Worm (Caenorhabditis elegans) whole organism, L4 larva: Measurements from ENCODE around the gene hsp-43.

Experiments
- D1046.2 ChIP-seq: fragments of 200-800 bp; sonication (Bioruptor generic); IDR thresholded peaks from 2 replicates; pipeline ENCODE4 v1.3.6; 2022; ENCODE audit warnings: missing genetic modification characterization, missing compliant biosample characterization
- F10B5.3 ChIP-seq: sonication (generic microtip); optimal IDR thresholded peaks from 2 replicates; lab custom pipeline; 2016; ENCODE audit warnings: mild to moderate bottlenecking, missing genetic modification characterization, missing compliant biosample characterization
- F49E8.2 ChIP-seq: sonication (generic microtip); optimal IDR thresholded peaks from 2 replicates; lab custom pipeline; 2016; ENCODE audit warnings: missing compliant biosample characterization, mild to moderate bottlenecking, missing genetic modification characterization, borderline replicate concordance
- T20F7.1 ChIP-seq: fragments of 200-800 bp; sonication (Bioruptor generic); optimal IDR thresholded peaks from 2 replicates; lab custom pipeline; 2018; ENCODE audit warnings: mild to moderate bottlenecking, missing genetic modification characterization, missing compliant biosample characterization
- Y105C5A.15 ChIP-seq: fragments of 200-800 bp; sonication (Bioruptor generic); IDR thresholded peaks from 2 replicates; pipeline ENCODE4 v1.3.6; 2022; ENCODE audit warnings: missing genetic modification characterization, missing compliant biosample characterization
- Y5F2A.4 ChIP-seq: fragments of 200-800 bp; sonication (Bioruptor generic); optimal IDR thresholded peaks from 2 replicates; lab custom pipeline; 2018; ENCODE audit warnings: mild to moderate bottlenecking, missing genetic modification characterization, missing compliant biosample characterization
- Y75B8A.6 ChIP-seq: fragments of 200-800 bp; sonication (Bioruptor generic); IDR thresholded peaks from 2 replicates; pipeline ENCODE4 v1.3.6; 2022; ENCODE audit warnings: missing genetic modification reagents, missing genetic modification characterization, missing compliant biosample characterization
- ZK337.2 ChIP-seq: fragments of 200-800 bp; sonication (Bioruptor generic); IDR thresholded peaks from 2 replicates; pipeline ENCODE4 v1.3.6; 2022; ENCODE audit warnings: missing genetic modification reagents, missing genetic modification characterization, missing compliant biosample characterization
- ama-1 ChIP-seq: fragments of 150-350 bp; optimal IDR thresholded peaks from 2 replicates; lab custom pipeline; 2014; ENCODE audit warnings: inconsistent platforms, mixed read lengths
- arid-1 ChIP-seq: fragments of 200-800 bp; sonication (Bioruptor generic); conservative IDR thresholded peaks from 2 replicates; pipeline ENCODE4 v1.3.6; 2022; ENCODE audit warnings: missing genetic modification reagents, missing genetic modification characterization, missing compliant biosample characterization
- attf-4 ChIP-seq: sonication (generic microtip); optimal IDR thresholded peaks from 3 replicates; lab custom pipeline; 2017; ENCODE audit warnings: missing biosample characterization, missing genetic modification characterization
- ceh-20 ChIP-seq: fragments of 200-800 bp; sonication (Bioruptor generic); IDR thresholded peaks from 2 replicates; pipeline ENCODE4 v1.3.6; 2022; ENCODE audit warnings: missing genetic modification reagents, missing genetic modification characterization, missing compliant biosample characterization
- ces-1 ChIP-seq: fragments of 150-350 bp; sonication (generic microtip); optimal IDR thresholded peaks from 4 replicates; lab custom pipeline; 2014; ENCODE audit warnings: missing biosample characterization, missing genetic modification reagents, missing genetic modification characterization
- daf-12 ChIP-seq: fragments of 150-350 bp; optimal IDR thresholded peaks from 2 replicates; lab custom pipeline; 2014; ENCODE audit warnings: missing biosample characterization, missing genetic modification reagents, missing genetic modification characterization
- daf-16 ChIP-seq, 3 experiments: sonication (generic microtip); optimal IDR thresholded peaks; 2 replicates each; lab custom pipeline; 2016 to 2017; ENCODE audit warnings: missing genetic modification characterization in 3 of 3, missing genetic modification reagents in 3 of 3, mild to moderate bottlenecking in 2 of 3, missing compliant biosample characterization in 2 of 3, missing biosample characterization in 1 of 3, moderate library complexity in 1 of 3
- daf-19 ChIP-seq: fragments of 200-800 bp; sonication (Bioruptor generic); conservative IDR thresholded peaks from 2 replicates; pipeline ENCODE4 v1.3.6; 2022; ENCODE audit warnings: missing genetic modification characterization, missing compliant biosample characterization
- daf-8 ChIP-seq: fragments of 200-800 bp; sonication (Bioruptor generic); IDR thresholded peaks from 2 replicates; pipeline ENCODE4 v1.3.6; 2022; ENCODE audit warnings: missing genetic modification characterization, missing compliant biosample characterization
- dmd-9 ChIP-seq: fragments of 200-800 bp; sonication (Bioruptor generic); IDR thresholded peaks from 2 replicates; pipeline ENCODE4 v1.3.6; 2022; ENCODE audit warnings: missing genetic modification reagents, missing genetic modification characterization, missing compliant biosample characterization
- dpl-1 ChIP-seq: fragments of 150-350 bp; optimal IDR thresholded peaks from 2 replicates; lab custom pipeline; 2014; ENCODE audit warnings: missing biosample characterization, missing genetic modification reagents, missing genetic modification characterization
- egl-43 ChIP-seq: fragments of 200-800 bp; sonication (Bioruptor generic); IDR thresholded peaks from 2 replicates; pipeline ENCODE4 v1.3.6; 2022; ENCODE audit warnings: missing genetic modification reagents, missing genetic modification characterization, missing compliant biosample characterization
- fos-1 ChIP-seq: fragments of 150-350 bp; optimal IDR thresholded peaks from 2 replicates; lab custom pipeline; 2014; ENCODE audit warnings: missing biosample characterization, missing genetic modification characterization
- gei-8 ChIP-seq: fragments of 200-800 bp; sonication (Bioruptor generic); optimal IDR thresholded peaks from 2 replicates; lab custom pipeline; 2018; ENCODE audit warnings: mild to moderate bottlenecking, missing genetic modification characterization, missing compliant biosample characterization
- hif-1 ChIP-seq, 2 experiments: sonication (generic microtip); optimal IDR thresholded peaks; 2 replicates each; lab custom pipeline; 2016 to 2017; ENCODE audit warnings: missing compliant biosample characterization in 2 of 2, missing genetic modification characterization in 2 of 2, missing genetic modification reagents in 2 of 2, missing genotype in 2 of 2, mild to moderate bottlenecking in 1 of 2
- hlh-11 ChIP-seq: fragments of 200-800 bp; sonication (Bioruptor generic); optimal IDR thresholded peaks from 2 replicates; lab custom pipeline; 2018; ENCODE audit warnings: mild to moderate bottlenecking, missing genetic modification characterization, missing compliant biosample characterization
- lin-1 ChIP-seq: fragments of 200-800 bp; sonication (Bioruptor generic); IDR thresholded peaks from 2 replicates; pipeline ENCODE4 v1.3.6; 2022; ENCODE audit warnings: missing genetic modification reagents, missing genetic modification characterization, missing compliant biosample characterization
- lin-29 ChIP-seq: fragments of 200-800 bp; sonication (Bioruptor generic); IDR thresholded peaks from 2 replicates; pipeline ENCODE4 v1.3.6; 2022; ENCODE audit warnings: missing genetic modification reagents, missing genetic modification characterization, missing compliant biosample characterization
- lin-39 ChIP-seq: fragments of 150-350 bp; optimal IDR thresholded peaks from 2 replicates; lab custom pipeline; 2014; ENCODE audit warnings: missing biosample characterization, missing genetic modification reagents, missing genetic modification characterization
- lsy-2 ChIP-seq, 2 experiments: fragments of 150-350 bp in 1 of 2; sonication (generic microtip) in 1 of 2; optimal IDR thresholded peaks; 2 replicates each; lab custom pipeline; 2014 to 2017; ENCODE audit warnings: missing biosample characterization in 2 of 2, missing genetic modification characterization in 2 of 2
- madf-9 ChIP-seq: fragments of 200-800 bp; sonication (Bioruptor generic); conservative IDR thresholded peaks from 2 replicates; pipeline ENCODE4 v1.3.6; 2022; ENCODE audit warnings: missing genetic modification reagents, missing genetic modification characterization, missing compliant biosample characterization
- nhr-102 ChIP-seq: sonication (generic microtip); optimal IDR thresholded peaks from 2 replicates; lab custom pipeline; 2016; ENCODE audit warnings: mild to moderate bottlenecking, missing genetic modification characterization, moderate library complexity, missing compliant biosample characterization
- nhr-111 ChIP-seq: fragments of 200-800 bp; sonication (Bioruptor generic); optimal IDR thresholded peaks from 2 replicates; lab custom pipeline; 2018; ENCODE audit warnings: mild to moderate bottlenecking, missing genetic modification characterization, missing compliant biosample characterization
- nhr-237 ChIP-seq: sonication (generic microtip); optimal IDR thresholded peaks from 2 replicates; lab custom pipeline; 2017; ENCODE audit warnings: missing biosample characterization, missing genetic modification characterization
- nhr-28 ChIP-seq: fragments of 150-350 bp; optimal IDR thresholded peaks from 2 replicates; lab custom pipeline; 2014; ENCODE audit warnings: missing biosample characterization, missing genetic modification characterization
- nhr-41 ChIP-seq: fragments of 200-800 bp; sonication (Bioruptor generic); IDR thresholded peaks from 2 replicates; pipeline ENCODE4 v1.3.6; 2022; ENCODE audit warnings: missing genetic modification reagents, missing genetic modification characterization, missing compliant biosample characterization
- nhr-42 ChIP-seq: fragments of 200-800 bp; sonication (Bioruptor generic); IDR thresholded peaks from 2 replicates; pipeline ENCODE4 v1.3.6; 2022; ENCODE audit warnings: missing genetic modification characterization, missing compliant biosample characterization
- nhr-48 ChIP-seq: sonication (generic microtip); optimal IDR thresholded peaks from 2 replicates; lab custom pipeline; 2016; ENCODE audit warnings: mild to moderate bottlenecking, missing genetic modification characterization, missing compliant biosample characterization
- nhr-6 ChIP-seq: fragments of 150-350 bp; optimal IDR thresholded peaks from 2 replicates; lab custom pipeline; 2014; ENCODE audit warnings: missing biosample characterization, missing genetic modification characterization
- nhr-76 ChIP-seq: fragments of 150-350 bp; optimal IDR thresholded peaks from 2 replicates; lab custom pipeline; 2014; ENCODE audit warnings: missing biosample characterization, missing genetic modification characterization
- pha-4 ChIP-seq, 2 experiments: fragments of 150-350 bp in 1 of 2; fragments of 200-800 bp in 1 of 2; sonication (Bioruptor generic) in 1 of 2; IDR thresholded peaks in 1 of 2; optimal IDR thresholded peaks in 1 of 2; 2 replicates each; pipeline versions ENCODE4 v1.3.6 to Lab custom; 2014 to 2022; ENCODE audit warnings: missing genetic modification characterization in 2 of 2, missing genetic modification reagents in 2 of 2, missing biosample characterization in 1 of 2, missing compliant biosample characterization in 1 of 2
- pqm-1 ChIP-seq: sonication (generic microtip); optimal IDR thresholded peaks from 2 replicates; lab custom pipeline; 2017; ENCODE audit warnings: missing biosample characterization, missing genetic modification characterization
- rbr-2 ChIP-seq: sonication (generic microtip); optimal IDR thresholded peaks from 2 replicates; lab custom pipeline; 2016; ENCODE audit warnings: missing genotype, missing genetic modification characterization, missing compliant biosample characterization
- saeg-2 ChIP-seq: fragments of 200-800 bp; sonication (Bioruptor generic); IDR thresholded peaks from 2 replicates; pipeline ENCODE4 v1.3.6; 2022; ENCODE audit warnings: missing genetic modification reagents, missing genetic modification characterization, missing compliant biosample characterization
- set-16 ChIP-seq: fragments of 200-800 bp; sonication (Bioruptor generic); IDR thresholded peaks from 2 replicates; pipeline ENCODE4 v1.3.6; 2022; ENCODE audit warnings: missing genetic modification reagents, missing genetic modification characterization, missing compliant biosample characterization
- snpc-4 ChIP-seq: fragments of 150-350 bp; optimal IDR thresholded peaks from 2 replicates; lab custom pipeline; 2014; ENCODE audit warnings: missing biosample characterization, missing genetic modification characterization
- spr-3 ChIP-seq: fragments of 200-800 bp; sonication (Bioruptor generic); optimal IDR thresholded peaks from 2 replicates; lab custom pipeline; 2018; ENCODE audit warnings: mild to moderate bottlenecking, missing genetic modification characterization, missing compliant biosample characterization
- unc-130 ChIP-seq: sonication (generic microtip); optimal IDR thresholded peaks from 2 replicates; lab custom pipeline; 2016; ENCODE audit warnings: missing genetic modification reagents, missing genetic modification characterization, missing compliant biosample characterization
- unc-62 ChIP-seq, 3 experiments: fragments of 150-350 bp in 1 of 3; sonication (generic microtip); optimal IDR thresholded peaks in 2 of 3; peaks in 1 of 3; 1 replicate in 1 of 3; 2 replicates in 2 of 3; lab custom pipeline; 2014 to 2017; ENCODE audit warnings: missing biosample characterization in 3 of 3, missing genetic modification characterization in 3 of 3, missing genetic modification reagents in 3 of 3, missing genotype in 1 of 3
- vab-7 ChIP-seq: fragments of 200-800 bp; sonication (Bioruptor generic); IDR thresholded peaks from 2 replicates; pipeline ENCODE4 v1.3.6; 2022; ENCODE audit warnings: missing genetic modification reagents, missing genetic modification characterization, missing compliant biosample characterization
- zfp-2 ChIP-seq: sonication (generic microtip); optimal IDR thresholded peaks from 2 replicates; lab custom pipeline; 2016; ENCODE audit warnings: mild to moderate bottlenecking, missing genetic modification characterization, missing compliant biosample characterization
- zip-11 ChIP-seq: fragments of 200-800 bp; sonication (Bioruptor generic); IDR thresholded peaks from 2 replicates; pipeline ENCODE4 v1.3.6; 2022; ENCODE audit warnings: missing genetic modification characterization, missing compliant biosample characterization

The hsp-43 gene

ce11 chrX:6250272-6250752, 15.0 kb upstream of the hsp-43 start (continued):
- TF ChIP-seq rbr-2 (tag; lab: Kevin White, UChicago) (peak; percentile 26), daf-16 (GFP tag; optimal IDR thresholded peaks at IDR 0.05; lab: Kevin White, UChicago) (no peak), daf-16 (tag; optimal IDR thresholded peaks at IDR 0.05; lab: Kevin White, UChicago) (peak; percentile 84), madf-9 (GFP tag; lab: Robert Waterston, UW) (no peak), unc-62 (GFP tag; optimal IDR thresholded peaks at IDR 0.05 in 1 of 2; lab: Kevin White, UChicago) (no peak), unc-62 (tag; optimal IDR thresholded peaks at IDR 0.05; lab: Kevin White, UChicago) (no peak), lin-29 (no peak), ces-1 (GFP tag; lab: Kevin White, UChicago) (no peak), vab-7 (GFP tag; lab: Robert Waterston, UW) (no peak), dpl-1 (GFP tag; lab: Kevin White, UChicago) (no peak), F49E8.2 (tag; lab: Kevin White, UChicago) (no peak), hlh-11 (tag; lab: Kevin White, UChicago) (peak; percentile 77), attf-4 (tag; lab: Kevin White, UChicago) (no peak), nhr-6 (no peak), daf-19 (GFP tag; lab: Robert Waterston, UW) (no peak), nhr-76 (no peak), lin-1 (no peak), lin-39 (tag; lab: Kevin White, UChicago) (no peak), snpc-4 (tag; lab: Kevin White, UChicago) (no peak), nhr-48 (tag; lab: Kevin White, UChicago) (peak; percentile 65), set-16 (GFP tag; lab: Robert Waterston, UW) (0 out of 2 replicates have a peak, but pooled peaks have one; percentile 8), unc-130 (GFP tag; lab: Kevin White, UChicago) (no peak), nhr-111 (GFP tag; lab: Kevin White, UChicago) (no peak), nhr-42 (no peak), arid-1 (GFP tag; lab: Robert Waterston, UW) (no peak), gei-8 (GFP tag; lab: Kevin White, UChicago) (no peak), daf-8 (GFP tag; lab: Robert Waterston, UW) (no peak), T20F7.1 (GFP tag; lab: Kevin White, UChicago) (no peak), ceh-20 (GFP tag; lab: Robert Waterston, UW) (0 out of 2 replicates have a peak, but pooled peaks have one; percentile 23), zfp-2 (tag; lab: Kevin White, UChicago) (no peak), saeg-2 (no peak), pqm-1 (tag; lab: Kevin White, UChicago) (peak; percentile 66), daf-12 (tag; lab: Kevin White, UChicago) (no peak), ZK337.2 (no peak), pha-4 (GFP tag; IDR thresholded peaks at IDR 0.05; lab: Robert Waterston, UW) (no peak), pha-4 (tag; optimal IDR thresholded peaks at IDR 0.05; lab: Kevin White, UChicago) (no peak), Y105C5A.15 (GFP tag; lab: Robert Waterston, UW) (no peak), fos-1 (tag; lab: Kevin White, UChicago) (no peak), nhr-102 (no peak), nhr-41 (GFP tag; lab: Robert Waterston, UW) (peak; percentile 41; the same call in 1 of the 2 replicates), nhr-237 (tag; lab: Kevin White, UChicago) (no peak), dmd-9 (GFP tag; lab: Robert Waterston, UW) (no peak), zip-11 (GFP tag; lab: Robert Waterston, UW) (no peak), D1046.2 (GFP tag; lab: Robert Waterston, UW) (no peak), F10B5.3 (tag; lab: Kevin White, UChicago) (no peak), Y5F2A.4 (GFP tag; lab: Kevin White, UChicago) (no peak), lsy-2 (tag; optimal IDR thresholded peaks at IDR 0.05; lab: Kevin White, UChicago) (peak in 1 of 2 experiments; percentile 31), spr-3 (no peak), nhr-28 (tag; lab: Kevin White, UChicago) (peak; percentile 72), egl-43 (GFP tag; lab: Robert Waterston, UW) (no peak), Y75B8A.6 (GFP tag; lab: Robert Waterston, UW) (no peak), ama-1 (lab: Kevin White, UChicago) (no peak), hif-1 (tag; optimal IDR thresholded peaks at IDR 0.05; lab: Kevin White, UChicago) (no peak)
